Worm (Caenorhabditis elegans) whole organism, L2 larva: ENCODE data around the gene ina-1.

Experiments
- ama-1 ChIP-seq: fragments of 150-350 bp; optimal IDR thresholded peaks from 2 replicates; lab custom pipeline; 2018; ENCODE audit warnings: inconsistent platforms
- lin-11 ChIP-seq: fragments of 150-350 bp; sonication (generic microtip); optimal IDR thresholded peaks from 2 replicates; lab custom pipeline; 2014; ENCODE audit warnings: missing biosample characterization, missing genetic modification characterization, inconsistent platforms, mixed read lengths
- lsy-2 ChIP-seq, 2 experiments: fragments of 150-350 bp in 1 of 2; sonication (generic microtip) in 1 of 2; optimal IDR thresholded peaks; 2 replicates each; lab custom pipeline; 2014 to 2017; ENCODE audit warnings: missing biosample characterization in 2 of 2, missing genetic modification characterization in 2 of 2
- nhr-11 ChIP-seq: fragments of 150-350 bp; optimal IDR thresholded peaks from 2 replicates; lab custom pipeline; 2014; ENCODE audit warnings: missing biosample characterization, missing genetic modification characterization
- nhr-21 ChIP-seq: fragments of 150-350 bp; optimal IDR thresholded peaks from 2 replicates; lab custom pipeline; 2014; ENCODE audit warnings: missing biosample characterization, missing genetic modification characterization

- TF ChIP-seq lsy-2 (tag; optimal IDR thresholded peaks at IDR 0.05; lab: Kevin White, UChicago) = no peak
- no peak for TF ChIP-seq lin-11 (tag; lab: Kevin White, UChicago)
- TF ChIP-seq ama-1 = no peak
- no peak for TF ChIP-seq nhr-21 (tag; lab: Kevin White, UChicago)
- no peak for TF ChIP-seq nhr-11 (tag; lab: Kevin White, UChicago)
These were observed at the start of gene ina-1 for ce11 chrIII:9172702-9173101.
